Worm (Caenorhabditis elegans) whole organism, early embryonic: ENCODE data around the gene sri-48.
"Not testable (repeated sequence)": the region's sequence is repeated elsewhere in the genome, so short reads cannot be mapped to it uniquely, and the experiment has no call there.

Experiments used
- B0310.2 ChIP-seq: sonication (generic microtip); optimal IDR thresholded peaks from 2 replicates; lab custom pipeline; 2016; ENCODE audit warnings: mild to moderate bottlenecking, missing genetic modification characterization, missing compliant biosample characterization
- F13C5.2 ChIP-seq: sonication (generic microtip); optimal IDR thresholded peaks from 2 replicates; lab custom pipeline; 2017; ENCODE audit warnings: mild to moderate bottlenecking, missing genetic modification characterization, inconsistent platforms, missing compliant biosample characterization
- ama-1 ChIP-seq: fragments of 150-350 bp; optimal IDR thresholded peaks from 2 replicates; lab custom pipeline; 2014
- flt-1 ChIP-seq: fragments of 200-800 bp; sonication (Bioruptor generic); IDR thresholded peaks from 2 replicates; pipeline ENCODE4 v1.3.6; 2022; ENCODE audit warnings: missing genetic modification characterization, missing compliant biosample characterization
- tbx-37 ChIP-seq: fragments of 200-800 bp; sonication (Bioruptor generic); conservative IDR thresholded peaks from 2 replicates; pipeline ENCODE4 v1.3.6; 2022; ENCODE audit warnings: missing genetic modification reagents, missing genetic modification characterization, missing compliant biosample characterization

DNA sequence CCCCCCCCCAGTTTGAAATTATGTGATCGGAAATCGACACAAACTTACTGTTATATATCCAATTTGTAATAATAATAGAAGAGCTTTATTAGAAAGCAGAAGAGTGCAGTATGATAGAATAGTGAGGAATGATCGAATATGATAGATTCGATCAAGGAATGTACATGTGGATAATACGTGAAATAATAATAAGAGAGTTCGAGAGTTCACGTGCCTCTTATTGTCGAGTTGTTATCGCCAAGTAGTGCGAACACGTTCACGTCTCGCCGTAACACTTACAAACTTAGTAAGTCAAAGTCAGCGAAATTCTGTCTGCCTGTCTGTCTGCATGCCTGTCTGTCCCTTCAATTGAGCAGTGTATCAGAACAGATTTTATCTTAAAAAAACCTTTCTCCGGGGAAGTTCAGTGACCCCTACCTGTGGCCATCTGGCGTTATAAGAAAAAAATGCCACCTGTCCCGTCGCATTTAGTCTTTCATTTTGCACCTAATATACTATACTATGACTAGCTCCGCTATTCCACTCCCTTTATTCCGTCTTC, 17.8 kb downstream of the sri-48 start, which contains the start of the genes Y27F2A.6 and Y27F2A.8:
- not testable (repeated sequence) for TF ChIP-seq B0310.2; ama-1 (lab: Kevin White, UChicago); F13C5.2 (tag; lab: Kevin White, UChicago); flt-1 (GFP tag; lab: Robert Waterston, UW); tbx-37
